Fruit fly (Drosophila melanogaster): ENCODE results near the gene mex1.

Gene mex1

dm6 chr3L:15527416-15527815, 8.0 kb upstream of the mex1 start, which contains the start of gene CG42729:
Gene CG42729, minus strand, starts transcription at chr3L:15527516.
- no peak for TF ChIP-seq CG9609 (GFP tag; optimal IDR thresholded peaks at IDR 0.05)
- no peak for TF ChIP-seq pum (GFP tag; optimal IDR thresholded peaks at IDR 0.05)
- TF ChIP-seq Lhr (GFP tag; optimal IDR thresholded peaks at IDR 0.05): no peak
- TF ChIP-seq CG17612 (GFP tag; IDR thresholded peaks at IDR 0.05): no peak
- TF ChIP-seq Dek (tag; optimal IDR thresholded peaks at IDR 0.05): no peak
- no peak for TF ChIP-seq Fer3 (tag; optimal IDR thresholded peaks at IDR 0.05)
- no peak for TF ChIP-seq Opbp (GFP tag; IDR thresholded peaks at IDR 0.05; ENCODE audit: partially characterized antibody)
- no peak for TF ChIP-seq Med (GFP tag)
- no peak for TF ChIP-seq Eip74EF (GFP tag; optimal IDR thresholded peaks at IDR 0.05)
- no peak for TF ChIP-seq exex (tag; optimal IDR thresholded peaks at IDR 0.05)
- no peak for TF ChIP-seq CG16863 (GFP tag; optimal IDR thresholded peaks at IDR 0.05)
- no peak for TF ChIP-seq so (GFP tag; IDR thresholded peaks at IDR 0.05)

- TF ChIP-seq Awh (GFP tag; IDR thresholded peaks at IDR 0.05): no peak
- no peak for TF ChIP-seq pho (GFP tag; optimal IDR thresholded peaks at IDR 0.05)
- no peak for TF ChIP-seq onecut (GFP tag; IDR thresholded peaks at IDR 0.05)
- TF ChIP-seq PHDP (tag; optimal IDR thresholded peaks at IDR 0.05): no peak
- TF ChIP-seq chn (GFP tag; optimal IDR thresholded peaks at IDR 0.05): no peak
- TF ChIP-seq CG2712 (tag; optimal IDR thresholded peaks at IDR 0.05): no peak
- TF ChIP-seq wor (GFP tag; IDR thresholded peaks at IDR 0.05): no peak
- no peak for TF ChIP-seq H15 (GFP tag; IDR thresholded peaks at IDR 0.05)
- TF ChIP-seq CG14050 (GFP tag; IDR thresholded peaks at IDR 0.05): no peak
- no peak for TF ChIP-seq sc (optimal IDR thresholded peaks at IDR 0.05)
- no peak for TF ChIP-seq sc (GFP tag; optimal IDR thresholded peaks at IDR 0.05)
- TF ChIP-seq CG43689 (GFP tag; IDR thresholded peaks at IDR 0.05): no peak
- TF ChIP-seq sug (tag; optimal IDR thresholded peaks at IDR 0.05): no peak
- TF ChIP-seq row (GFP tag; IDR thresholded peaks at IDR 0.05): no peak
- TF ChIP-seq ara (GFP tag; IDR thresholded peaks at IDR 0.05): no peak
Observed at dm6 chr3L:15526712-15527111, 7.3 kb upstream of the mex1 start, which contains the start of gene CG33985. Gene CG33985, minus strand, starts transcription at chr3L:15526812.

DNA sequence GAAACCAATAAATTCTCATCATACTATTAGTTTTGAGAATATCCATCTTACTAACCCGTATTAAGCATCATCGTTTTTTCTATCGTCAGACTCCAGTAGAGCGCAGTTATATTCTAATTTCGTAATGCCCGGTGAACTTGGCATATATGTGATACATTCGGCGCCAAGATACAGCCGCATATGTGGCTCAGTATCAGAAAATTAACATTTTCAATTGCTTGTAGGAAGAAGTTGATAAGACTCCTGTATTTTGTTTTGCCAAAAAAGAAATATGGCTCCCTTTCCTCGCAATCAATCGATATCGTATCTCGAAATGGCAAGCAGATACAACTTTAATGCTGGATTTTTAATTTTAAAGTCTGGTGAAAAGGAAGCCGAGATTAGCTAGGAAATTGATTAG, 5.8 kb upstream of the mex1 start, which contains the start of gene CG33986:
TSS of gene CG33986 (minus strand) at position 101 of the 400 bp plus-strand sequence.
- TF ChIP-seq CG13296 (GFP tag; optimal IDR thresholded peaks at IDR 0.05) (no peak), CG33557 (GFP tag; optimal IDR thresholded peaks at IDR 0.05) (no peak), CG3163 (GFP tag; optimal IDR thresholded peaks at IDR 0.05) (no peak), CG3407 (GFP tag; optimal IDR thresholded peaks at IDR 0.05) (no peak), CG4404 (GFP tag; IDR thresholded peaks at IDR 0.05) (no peak), mld (GFP tag; IDR thresholded peaks at IDR 0.05; ENCODE audit: partially characterized antibody) (no peak), CG12236 (GFP tag; optimal IDR thresholded peaks at IDR 0.05) (no peak), shn (GFP tag; optimal IDR thresholded peaks at IDR 0.05) (no peak), ftz-f1 (GFP tag; optimal IDR thresholded peaks at IDR 0.05) (no peak), ERR (GFP tag; optimal IDR thresholded peaks at IDR 0.05) (no peak), tup (GFP tag; optimal IDR thresholded peaks at IDR 0.05) (no peak), pb (GFP tag; optimal IDR thresholded peaks at IDR 0.05) (no peak), Ptx1 (GFP tag; IDR thresholded peaks at IDR 0.05) (no peak), HmgD (GFP tag; optimal IDR thresholded peaks at IDR 0.05) (no peak), CG11085 (GFP tag; IDR thresholded peaks at IDR 0.05) (no peak), ci (GFP tag; IDR thresholded peaks at IDR 0.05) (no peak), Nf-YC (tag; optimal IDR thresholded peaks at IDR 0.05) (no peak), dmrt99B (tag; optimal IDR thresholded peaks at IDR 0.05) (no peak), maf-S (GFP tag; optimal IDR thresholded peaks at IDR 0.05) (no peak)

Measured in whole organism, embryonic.